Fruit fly (Drosophila melanogaster) whole organism, larva: ENCODE results near the gene CG11498.

Source experiments
- noc ChIP-seq: fragments of 200-800 bp; sonication (Bioruptor generic); optimal IDR thresholded peaks from 3 replicates; lab custom pipeline; 2019; ENCODE audit warnings: missing biosample characterization, mild to moderate bottlenecking, missing genetic modification characterization, moderate library complexity

Gene CG11498

DNA sequence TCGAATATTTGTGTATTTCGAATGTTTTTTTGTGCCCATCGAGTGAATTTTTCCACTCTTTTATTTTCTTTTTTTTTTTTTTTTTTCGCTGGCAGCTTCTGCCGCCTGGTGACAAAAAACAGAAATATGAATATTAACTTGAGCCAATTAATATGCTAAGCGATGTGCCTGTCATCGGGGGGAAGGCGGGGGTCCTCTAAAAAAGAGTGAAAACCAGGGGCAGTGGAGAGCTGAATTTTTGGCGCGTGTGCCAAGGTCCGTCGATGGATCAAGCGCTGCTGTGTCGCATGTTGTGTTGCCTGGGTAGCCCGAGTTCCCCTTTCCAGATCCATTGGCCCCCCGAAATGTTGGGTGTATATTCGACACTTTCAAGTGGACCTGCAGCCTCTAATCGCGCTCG, 54.5 kb downstream of the CG11498 start:
- TF ChIP-seq noc (tag; lab: Kevin White, UChicago) = no peak

DNA sequence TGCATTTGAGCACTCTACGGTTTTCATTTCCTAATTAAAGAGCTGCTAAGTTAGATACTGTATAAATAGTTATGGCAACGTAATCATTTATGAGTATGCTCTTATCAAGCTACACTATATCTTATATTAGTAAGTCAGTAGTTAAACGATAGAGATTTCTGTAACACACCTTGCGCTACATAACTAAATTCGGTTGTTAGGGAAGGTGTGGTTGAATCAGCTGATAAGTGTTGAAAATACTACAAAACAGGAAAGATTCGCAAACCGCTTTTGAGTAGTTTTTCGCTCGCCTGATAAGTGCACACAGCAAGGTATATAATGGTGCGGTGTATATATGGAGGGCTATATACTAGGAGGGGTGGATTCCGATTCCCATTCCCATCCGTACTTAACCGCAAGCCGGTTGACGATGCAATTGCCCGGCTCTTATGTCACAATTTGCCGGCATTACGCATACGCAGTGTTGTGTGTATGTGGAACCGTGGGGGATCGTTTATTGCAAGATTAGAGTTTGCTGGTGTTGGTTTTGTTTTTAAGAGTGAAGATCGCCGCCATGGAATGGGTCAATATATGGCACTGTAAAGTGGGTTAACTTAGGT, 55.3 kb downstream of the CG11498 start:
- no peak for TF ChIP-seq noc (tag; lab: Kevin White, UChicago)
